Fruit fly (Drosophila melanogaster): ENCODE data around the gene spartin.

The spartin gene

DNA sequence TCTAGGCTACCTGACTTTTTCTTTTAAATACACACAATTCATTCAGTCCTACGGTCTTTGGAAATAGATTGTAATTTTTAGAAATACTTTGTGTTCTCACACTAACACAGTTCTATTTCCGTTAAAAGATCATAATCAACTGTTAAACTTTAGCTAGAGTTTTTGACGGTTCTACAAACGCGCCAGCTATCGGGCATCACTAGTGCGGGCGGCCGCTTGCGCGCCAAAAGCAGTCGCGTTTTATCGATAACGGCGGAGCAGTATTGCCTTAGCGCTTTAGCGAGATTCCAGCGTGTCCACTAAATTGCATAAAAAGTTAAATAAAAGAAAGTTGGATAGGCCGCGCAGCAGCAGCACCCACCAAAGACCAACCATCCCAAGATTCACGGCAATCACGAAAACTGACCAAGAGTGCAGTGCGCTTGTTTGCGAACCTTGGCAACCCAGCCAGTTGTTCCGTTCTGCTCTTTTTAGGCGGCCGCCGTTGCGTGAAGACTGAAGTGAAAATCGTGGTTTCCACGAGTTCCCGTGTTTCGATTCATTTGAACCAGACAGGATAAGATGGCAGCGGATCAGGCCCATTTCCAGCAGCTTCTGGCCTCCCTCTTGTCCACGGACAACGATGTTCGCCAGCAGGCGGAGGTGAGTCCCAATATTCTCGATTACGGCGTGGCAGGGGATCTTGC lies 5.3 kb upstream of the spartin start, which contains the start of gene Karybeta3 (continued):
- TF ChIP-seq Dfd (GFP tag; optimal IDR thresholded peaks at IDR 0.05) (no peak), Elba2 (GFP tag; optimal IDR thresholded peaks at IDR 0.05) (no peak), Atf6 (GFP tag; IDR thresholded peaks at IDR 0.05) (peak; percentile 79), CG12236 (GFP tag; optimal IDR thresholded peaks at IDR 0.05) (peak; percentile 47), CG7745 (tag; optimal IDR thresholded peaks at IDR 0.05) (no peak), H15 (GFP tag; IDR thresholded peaks at IDR 0.05) (peak; percentile 56; the same call in 1 of the 3 replicates), otp (GFP tag; IDR thresholded peaks at IDR 0.05) (peak; percentile 55; the same call in 2 of the 3 replicates), CTCF (GFP tag; optimal IDR thresholded peaks at IDR 0.05) (peak; percentile 74), Deaf1 (tag; optimal IDR thresholded peaks at IDR 0.05) (no peak), CG4360 (GFP tag; IDR thresholded peaks at IDR 0.05) (peak; percentile 23; the same call in 1 of the 2 replicates), Bdp1 (GFP tag; optimal IDR thresholded peaks at IDR 0.05) (peak; percentile 64), pum (GFP tag; optimal IDR thresholded peaks at IDR 0.05) (peak; percentile 77), grau (tag; optimal IDR thresholded peaks at IDR 0.05) (peak; percentile 62), CG31224 (GFP tag; IDR thresholded peaks at IDR 0.05) (peak; percentile 79), CG14441 (GFP tag; IDR thresholded peaks at IDR 0.05) (peak; percentile 77), Nf-YC (tag; optimal IDR thresholded peaks at IDR 0.05) (peak; percentile 54), CG7556 (GFP tag; optimal IDR thresholded peaks at IDR 0.05) (peak; percentile 41), Chrac-16 (GFP tag; optimal IDR thresholded peaks at IDR 0.05) (peak; percentile 76), CG1233 (GFP tag; optimal IDR thresholded peaks at IDR 0.05) (peak; percentile 69), Fer1 (GFP tag; optimal IDR thresholded peaks at IDR 0.05) (peak; percentile 85), CG7987 (GFP tag; optimal IDR thresholded peaks at IDR 0.05) (peak; percentile 46), CG12391 (tag; optimal IDR thresholded peaks at IDR 0.05) (peak; percentile 75), Fer2 (tag; optimal IDR thresholded peaks at IDR 0.05) (peak; percentile 42), Abd-B (GFP tag; optimal IDR thresholded peaks at IDR 0.05) (no peak), Trl (optimal IDR thresholded peaks at IDR 0.05) (no peak), Trl (GFP tag; optimal IDR thresholded peaks at IDR 0.05) (peak; percentile 87), CG8765 (GFP tag; IDR thresholded peaks at IDR 0.05) (peak; percentile 35; the same call in 1 of the 2 replicates), Ets97D (GFP tag; optimal IDR thresholded peaks at IDR 0.05) (peak; percentile 96), br (optimal IDR thresholded peaks at IDR 0.05) (no peak), Mad (GFP tag; optimal IDR thresholded peaks at IDR 0.05) (peak; percentile 87), CG16813 (GFP tag; IDR thresholded peaks at IDR 0.05; ENCODE audit: partially characterized antibody) (peak; percentile 63), CG30403 (GFP tag; optimal IDR thresholded peaks at IDR 0.05) (peak; percentile 78), grn (GFP tag; optimal IDR thresholded peaks at IDR 0.05) (peak; percentile 78), cad (GFP tag; optimal IDR thresholded peaks at IDR 0.05) (no peak), dysf (GFP tag; IDR thresholded peaks at IDR 0.05) (peak; percentile 78), Hey (tag; optimal IDR thresholded peaks at IDR 0.05) (no peak), Rfx (GFP tag; IDR thresholded peaks at IDR 0.05) (peak; percentile 85), seq (GFP tag; IDR thresholded peaks at IDR 0.05) (peak; percentile 65), sd (tag; optimal IDR thresholded peaks at IDR 0.05) (peak; percentile 50), CG7271 (tag; optimal IDR thresholded peaks at IDR 0.05) (peak; percentile 43), Vsx1 (GFP tag; optimal IDR thresholded peaks at IDR 0.05) (no peak), CG6254 (GFP tag; optimal IDR thresholded peaks at IDR 0.05) (peak; percentile 14), Sox102F (GFP tag; optimal IDR thresholded peaks at IDR 0.05) (no peak), ftz-f1 (GFP tag; optimal IDR thresholded peaks at IDR 0.05) (peak; percentile 27), onecut (GFP tag; IDR thresholded peaks at IDR 0.05) (0 out of 2 replicates have a peak, but pooled peaks have one; percentile 22), CG7786 (GFP tag; optimal IDR thresholded peaks at IDR 0.05) (peak; percentile 77), CG2889 (GFP tag; IDR thresholded peaks at IDR 0.05) (peak; percentile 70; the same call in 1 of the 3 replicates), CG15011 (GFP tag; optimal IDR thresholded peaks at IDR 0.05) (no peak), CG10209 (GFP tag; optimal IDR thresholded peaks at IDR 0.05) (peak; percentile 66), hb (GFP tag; IDR thresholded peaks at IDR 0.05; ENCODE audit: partially characterized antibody) (no peak; the same call in 2 of the 3 replicates), lab (GFP tag; optimal IDR thresholded peaks at IDR 0.05) (no peak)

Data from whole organism, embryonic.